Fruit fly (Drosophila melanogaster) whole organism, prepupa: ENCODE data around the gene fws.

ENCODE experiments used
- CG1621 ChIP-seq: fragments of 200-800 bp; sonication (Bioruptor generic); optimal IDR thresholded peaks from 3 replicates; lab custom pipeline; 2018; ENCODE audit warnings: missing biosample characterization, mild to moderate bottlenecking, missing genetic modification characterization
- CG6808 ChIP-seq: fragments of 200-800 bp; sonication (Bioruptor generic); optimal IDR thresholded peaks from 3 replicates; lab custom pipeline; 2017; ENCODE audit warnings: missing biosample characterization, missing genetic modification characterization, mild to moderate bottlenecking, moderate library complexity, missing genetic modification reagents
- CG6854 ChIP-seq: fragments of 200-800 bp; sonication (Bioruptor generic); optimal IDR thresholded peaks from 2 replicates; lab custom pipeline; 2017; ENCODE audit warnings: missing biosample characterization, mild to moderate bottlenecking, missing genetic modification characterization
- Eip93F ChIP-seq: fragments of 200-800 bp; sonication (Bioruptor generic); optimal IDR thresholded peaks from 2 replicates; lab custom pipeline; 2016; ENCODE audit warnings: missing biosample characterization, mild to moderate bottlenecking, missing genetic modification characterization
- Gug ChIP-seq: fragments of 200-800 bp; sonication (Bioruptor generic); IDR thresholded peaks from 2 replicates; pipeline ENCODE4 v1.3.6; 2022; ENCODE audit warnings: missing biosample characterization, missing genetic modification characterization
- esn ChIP-seq: fragments of 200-800 bp; sonication (Bioruptor generic); optimal IDR thresholded peaks from 2 replicates; lab custom pipeline; 2016; ENCODE audit warnings: missing biosample characterization, mild to moderate bottlenecking, missing genetic modification characterization, moderate library complexity
- lz ChIP-seq: fragments of 200-800 bp; sonication (Bioruptor generic); optimal IDR thresholded peaks from 3 replicates; lab custom pipeline; 2016; ENCODE audit warnings: missing biosample characterization, missing genetic modification characterization
- spab ChIP-seq: fragments of 200-800 bp; sonication (Bioruptor generic); optimal IDR thresholded peaks from 2 replicates; lab custom pipeline; 2017; ENCODE audit warnings: missing biosample characterization, mild to moderate bottlenecking, missing genetic modification characterization, missing genetic modification reagents

DNA sequence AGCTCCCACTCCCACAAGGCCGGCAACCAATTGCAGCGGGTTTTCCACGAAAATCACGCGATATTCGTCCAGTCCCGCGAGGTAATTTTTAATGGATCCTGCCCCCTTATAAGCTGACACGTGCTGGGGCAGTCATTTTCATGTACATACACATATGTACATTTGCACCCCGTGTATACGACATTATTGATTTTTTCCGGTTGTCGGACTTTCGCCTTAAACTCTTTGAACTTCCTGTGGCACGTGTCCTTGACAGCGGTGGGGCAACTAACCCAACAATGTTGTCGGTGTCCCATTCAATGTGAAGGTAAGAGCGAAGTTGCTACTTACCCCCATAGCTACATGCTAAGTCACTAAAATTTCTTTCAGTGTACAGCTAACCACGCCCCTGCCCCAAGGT is 28.7 kb downstream of the fws start:
- TF ChIP-seq Gug (GFP tag; lab: Robert Waterston, UW) (no peak), esn (no peak), lz (GFP tag; lab: Kevin White, UChicago) (no peak), spab (GFP tag; lab: Kevin White, UChicago) (no peak), CG1621 (tag; lab: Kevin White, UChicago) (no peak), CG6808 (GFP tag; lab: Kevin White, UChicago) (no peak), CG6854 (GFP tag; lab: Kevin White, UChicago) (no peak), Eip93F (GFP tag; lab: Kevin White, UChicago) (no peak)
